Fruit fly (Drosophila melanogaster) whole organism, larva: ENCODE data around the gene cm.
A peak's percentile ranks its signal among the peaks of the same experiment; 100 is the strongest.

ENCODE experiments used
- noc ChIP-seq: fragments of 200-800 bp; sonication (Bioruptor generic); optimal IDR thresholded peaks from 3 replicates; lab custom pipeline; 2019; ENCODE audit warnings: missing biosample characterization, mild to moderate bottlenecking, missing genetic modification characterization, moderate library complexity

cm gene

dm6 chrX:6998492-6998852, 12.5 kb downstream of the cm start, which contains the start of gene Inx2:
Inx2 (plus strand) TSS chrX:6998672.
- TF ChIP-seq noc: peak; percentile 67

- no peak for TF ChIP-seq noc
Observed at dm6 chrX:6997653-6998491, 13.1 kb downstream of the cm start.

dm6 chrX:6996965-6997652, 13.8 kb downstream of the cm start:
- TF ChIP-seq noc: no peak

DNA sequence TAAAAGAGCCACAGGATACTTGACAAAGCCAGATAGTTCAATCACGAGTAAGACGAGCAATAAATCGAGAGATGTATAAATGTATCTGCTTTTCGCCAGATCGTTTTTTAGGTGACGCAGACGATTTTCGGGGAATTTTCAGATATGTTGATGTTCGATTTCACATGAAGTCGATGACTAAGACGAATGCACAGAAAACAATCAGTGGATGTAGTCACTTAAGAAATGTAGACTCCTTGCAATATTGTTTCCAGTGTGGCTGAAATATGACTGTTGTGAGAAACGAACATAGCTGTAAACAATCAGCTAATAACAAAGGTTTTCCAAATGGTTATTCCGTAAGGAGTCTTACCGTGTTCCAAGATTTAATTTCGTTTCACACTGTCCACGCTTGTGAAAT, 14.8 kb downstream of the cm start:
- TF ChIP-seq noc: no peak

- no peak for TF ChIP-seq noc
Observed at dm6 chrX:6995258-6995657, 15.7 kb downstream of the cm start.

DNA sequence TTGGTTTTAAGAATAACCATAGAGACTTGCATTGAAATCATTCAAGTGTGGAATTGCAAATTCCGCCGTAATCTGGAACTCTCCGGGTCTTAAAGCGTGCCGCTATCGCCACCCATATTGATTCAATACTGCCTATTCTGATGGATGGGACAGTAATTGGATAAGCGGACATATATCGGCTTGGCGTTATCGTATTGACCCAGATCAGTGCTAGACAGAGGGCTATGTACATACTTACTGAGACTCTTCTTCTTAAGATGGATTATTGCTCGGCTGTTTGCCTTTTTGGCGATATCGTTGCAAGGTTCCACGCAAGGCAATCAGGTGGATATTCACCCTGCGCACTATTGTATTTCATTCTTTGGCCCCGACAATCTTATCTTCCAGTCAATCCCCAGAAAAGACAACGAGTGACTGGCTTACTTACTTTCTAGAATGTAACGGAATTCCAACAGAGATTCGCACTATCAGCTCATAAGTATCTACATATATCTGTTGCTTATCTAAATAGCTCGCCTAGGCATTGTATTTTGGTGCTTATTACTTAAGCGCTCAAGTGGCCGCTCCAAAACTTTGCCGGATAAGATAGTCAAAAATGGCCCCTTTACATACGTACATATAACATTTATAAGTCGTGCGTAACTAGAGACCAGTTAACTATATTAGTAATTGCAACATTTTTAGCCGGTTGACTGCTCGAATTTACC, 16.3 kb downstream of the cm start:
- no peak for TF ChIP-seq noc

DNA sequence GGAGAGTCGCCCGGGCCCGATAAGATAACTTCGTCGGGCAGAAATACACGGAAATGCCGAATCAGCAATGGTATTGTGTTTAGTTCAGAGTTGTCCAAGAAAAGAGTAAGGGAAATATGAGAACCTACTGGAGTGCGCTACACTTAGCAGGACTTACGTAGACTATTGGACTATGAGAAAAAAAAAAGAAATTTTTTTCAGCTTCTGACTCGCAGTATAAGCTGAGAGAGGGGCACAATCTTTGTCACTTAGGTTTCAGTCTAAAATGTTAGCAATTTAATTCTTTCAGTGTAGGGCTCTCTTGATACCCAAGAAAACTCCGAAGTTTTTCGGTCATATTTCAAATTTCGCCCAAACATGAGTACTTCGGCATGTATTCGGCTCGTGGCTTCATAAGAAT, 17.2 kb downstream of the cm start:
- TF ChIP-seq noc: peak; percentile 75

DNA sequence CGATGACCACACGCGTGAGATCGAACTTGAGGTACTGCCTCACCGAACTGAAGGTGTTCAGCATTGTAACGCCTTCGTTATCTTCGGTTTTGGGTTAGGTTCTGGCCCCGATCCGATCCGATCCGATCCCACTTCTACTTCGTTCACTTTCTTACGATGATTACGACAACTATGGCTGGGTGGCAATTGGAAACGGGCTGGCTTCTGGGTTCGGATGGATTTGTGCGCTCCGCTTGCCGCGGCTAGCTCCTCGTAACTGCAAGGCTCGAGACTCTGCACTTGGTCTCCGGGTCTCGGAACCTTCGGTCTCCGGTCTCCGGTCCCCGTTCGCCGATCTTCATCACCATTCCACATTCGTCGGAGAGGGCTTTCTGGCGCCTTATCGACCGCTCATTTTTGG, 17.6 kb downstream of the cm start, which contains the start of gene Inx7:
Gene Inx7, minus strand, starts transcription at position 263 of the 400 bp plus-strand sequence.
- no peak for TF ChIP-seq noc

DNA sequence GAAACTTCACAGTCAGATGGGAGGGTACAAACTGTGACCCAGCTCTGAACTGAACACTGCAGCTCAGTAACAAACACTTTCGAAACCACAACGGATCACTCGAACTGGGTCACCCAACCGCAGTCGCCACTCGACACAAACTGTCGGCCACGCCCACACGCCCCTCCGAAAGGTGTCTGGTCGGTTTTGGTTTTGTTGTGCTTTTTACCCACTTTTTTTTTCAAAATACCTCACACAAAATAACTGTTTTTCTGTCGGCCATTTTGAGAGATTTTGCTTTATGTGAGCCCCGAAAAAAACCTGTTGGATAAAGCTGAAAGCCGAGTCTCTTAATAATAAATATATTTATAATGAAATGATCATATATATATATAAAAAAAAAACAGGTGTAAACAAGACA, 19.7 kb downstream of the cm start, which contains the start of gene ogre:
Gene ogre, minus strand, starts transcription at position 33 of the 400 bp plus-strand sequence.
- TF ChIP-seq noc: no peak

dm6 chrX:6990105-6990504, 20.8 kb downstream of the cm start:
- peak; percentile 38 for TF ChIP-seq noc

DNA sequence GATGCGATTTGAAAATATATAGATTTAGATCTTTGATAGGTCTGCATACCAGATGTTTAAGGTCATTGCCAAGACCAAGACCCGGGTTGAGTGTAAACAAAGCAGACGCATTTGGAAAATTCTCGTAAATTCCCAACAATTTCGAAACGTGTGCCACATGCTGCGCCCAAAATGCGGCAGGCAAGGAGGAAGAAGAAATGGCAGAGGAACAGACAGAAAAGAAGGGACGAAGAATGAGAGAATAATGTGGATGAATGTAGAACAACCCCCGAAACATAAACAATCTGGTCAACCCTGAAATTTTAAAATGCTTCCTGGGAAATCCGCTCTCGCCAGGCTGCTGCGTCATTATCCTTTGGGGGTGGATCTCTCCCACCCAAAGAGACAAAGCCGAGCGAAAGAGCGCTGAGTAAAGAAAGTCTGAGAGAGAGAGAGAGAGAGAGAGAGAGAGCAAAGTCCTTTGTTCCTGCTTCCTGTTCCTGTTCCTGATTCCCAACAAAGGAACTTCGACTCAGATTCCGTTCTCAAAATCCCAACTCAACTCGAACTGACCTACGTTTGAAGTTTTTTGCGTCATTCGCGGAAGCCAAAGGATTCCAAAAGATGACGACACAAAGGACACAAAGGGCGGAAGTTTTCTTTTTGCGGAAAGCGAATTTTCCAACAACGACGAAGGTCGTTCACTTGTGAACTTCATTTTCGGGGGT, 22.2 kb downstream of the cm start:
- TF ChIP-seq noc: no peak

DNA sequence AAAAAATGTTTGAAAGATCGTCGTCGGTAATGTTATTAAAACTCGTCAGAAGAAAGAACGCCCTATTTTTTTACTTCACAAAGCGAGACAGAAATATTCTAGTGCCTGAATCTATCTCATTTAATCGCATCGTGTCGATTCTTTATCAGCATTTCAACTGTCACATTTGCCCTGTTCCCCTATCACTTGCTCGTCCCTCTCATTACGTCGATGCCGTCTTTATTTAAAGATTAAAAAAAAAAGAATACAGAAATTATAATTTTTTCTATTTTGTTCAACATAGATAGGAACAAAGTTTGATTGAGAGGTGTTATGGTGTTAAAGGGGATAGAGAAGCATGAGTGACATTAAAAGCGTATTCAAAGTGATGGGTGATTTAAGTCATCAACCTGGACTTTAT, 22.9 kb downstream of the cm start:
- peak; percentile 14 for TF ChIP-seq noc

DNA sequence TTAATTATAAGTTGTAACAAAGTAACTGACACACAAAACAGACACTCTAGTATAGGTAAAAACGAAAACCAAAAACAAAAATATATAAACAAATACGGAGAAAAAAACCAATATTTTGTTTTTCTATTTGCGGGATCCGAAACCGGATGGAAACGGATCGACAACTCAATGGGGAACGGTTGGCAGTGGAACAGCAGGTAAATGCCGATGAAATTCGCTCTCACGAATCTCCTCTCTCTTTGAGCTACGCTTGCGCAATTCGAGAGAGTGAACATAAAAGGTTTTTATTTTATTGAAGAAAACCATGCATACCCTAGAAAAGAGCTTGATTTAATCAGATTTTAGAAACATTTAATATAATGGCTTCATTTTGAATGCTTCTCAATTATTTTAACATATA, 23.9 kb downstream of the cm start:
- no peak for TF ChIP-seq noc

- no peak for TF ChIP-seq noc
Observed at dm6 chrX:6985980-6986827, 24.7 kb downstream of the cm start, which contains the start of gene bou. bou (plus strand) TSS chrX:6986486.

dm6 chrX:6985182-6985851, 25.6 kb downstream of the cm start:
- peak; percentile 88 for TF ChIP-seq noc
